Fruit fly (Drosophila melanogaster): ENCODE measurements around the gene CG42762.

CG42762 gene

DNA sequence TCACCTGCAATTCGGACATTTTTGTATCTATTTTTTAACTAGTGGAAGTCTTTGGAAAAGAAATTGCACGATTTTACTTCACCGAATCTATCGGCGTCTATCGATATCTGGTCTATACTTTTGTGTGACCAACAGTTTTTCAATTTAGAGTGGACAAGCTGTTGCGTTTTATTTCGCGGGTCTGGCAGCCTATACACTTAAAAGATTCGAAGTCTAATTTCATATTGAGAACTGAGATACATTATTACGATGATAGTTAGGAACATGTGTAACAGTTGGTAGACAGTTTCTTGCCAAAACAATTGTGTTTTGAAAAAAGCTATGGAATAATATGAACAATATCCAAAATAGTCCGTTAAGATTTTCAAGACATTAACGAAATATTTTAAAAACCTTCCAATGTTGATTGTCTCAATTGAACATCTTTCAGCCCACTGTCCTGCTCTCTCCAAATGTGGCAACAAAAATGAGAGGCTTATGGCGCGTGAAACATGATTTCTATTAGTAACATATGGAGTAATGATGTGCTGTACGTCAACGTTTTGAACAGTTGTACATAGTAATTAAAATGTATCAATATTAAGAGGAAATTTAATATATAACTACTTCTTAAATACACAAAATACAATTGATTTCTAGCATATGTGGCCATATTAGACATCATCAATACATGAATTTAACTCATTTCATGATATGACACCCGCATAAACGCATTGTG lies 18.6 kb upstream of the CG42762 start, which contains the start of gene Acbp1 (continued):
- TF ChIP-seq NC2α (GFP tag; optimal IDR thresholded peaks at IDR 0.05) (peak; percentile 87), pnt (GFP tag; optimal IDR thresholded peaks at IDR 0.05) (peak; percentile 95), MTF-1 (GFP tag; optimal IDR thresholded peaks at IDR 0.05; ENCODE audit: borderline replicate concordance) (peak; percentile 88), CG1792 (GFP tag; optimal IDR thresholded peaks at IDR 0.05) (peak; percentile 94), ase (GFP tag; IDR thresholded peaks at IDR 0.05) (peak; percentile 90), CG13123 (GFP tag; optimal IDR thresholded peaks at IDR 0.05) (peak; percentile 89), Hr78 (GFP tag; optimal IDR thresholded peaks at IDR 0.05) (peak in 1 of 2 experiments; percentile 92), CG8281 (tag; optimal IDR thresholded peaks at IDR 0.05) (peak; percentile 88), grn (GFP tag; optimal IDR thresholded peaks at IDR 0.05) (peak; percentile 67), Dbx (GFP tag; IDR thresholded peaks at IDR 0.05) (peak; percentile 90), Bteb2 (GFP tag; optimal IDR thresholded peaks at IDR 0.05) (peak; percentile 92), E2f2 (GFP tag; IDR thresholded peaks at IDR 0.05) (peak; percentile 81), CG3847 (GFP tag; IDR thresholded peaks at IDR 0.05) (peak; percentile 95), tgo (GFP tag; IDR thresholded peaks at IDR 0.05) (peak; percentile 90), CG8924 (tag; optimal IDR thresholded peaks at IDR 0.05) (peak; percentile 99), Oaz (GFP tag; IDR thresholded peaks at IDR 0.05) (peak; percentile 76), bigmax (GFP tag; optimal IDR thresholded peaks at IDR 0.05) (peak; percentile 74), Dek (tag; optimal IDR thresholded peaks at IDR 0.05) (peak; percentile 94), CG10959 (GFP tag; IDR thresholded peaks at IDR 0.05) (peak; percentile 79), slbo (GFP tag; IDR thresholded peaks at IDR 0.05) (peak; percentile 94), CG30020 (tag; optimal IDR thresholded peaks at IDR 0.05) (peak; percentile 90), CG14014 (GFP tag; IDR thresholded peaks at IDR 0.05) (peak; percentile 93), zfh2 (GFP tag; optimal IDR thresholded peaks at IDR 0.05) (peak; percentile 97), nau (GFP tag; optimal IDR thresholded peaks at IDR 0.05) (peak; percentile 96), MESR4 (GFP tag; optimal IDR thresholded peaks at IDR 0.05) (peak; percentile 58), kay (GFP tag; optimal IDR thresholded peaks at IDR 0.05) (peak; percentile 83), CG8089 (GFP tag; optimal IDR thresholded peaks at IDR 0.05) (peak; percentile 92), az2 (GFP tag; optimal IDR thresholded peaks at IDR 0.05) (peak; percentile 94), wdn (GFP tag; IDR thresholded peaks at IDR 0.05) (peak; percentile 86), BtbVII (GFP tag; optimal IDR thresholded peaks at IDR 0.05) (peak; percentile 99), Jarid2 (GFP tag; optimal IDR thresholded peaks at IDR 0.05) (no peak), CG14710 (tag; optimal IDR thresholded peaks at IDR 0.05) (peak; percentile 98), stc (GFP tag; IDR thresholded peaks at IDR 0.05) (peak; percentile 81), CG6854 (GFP tag; optimal IDR thresholded peaks at IDR 0.05) (peak; percentile 99), HmgZ (tag; optimal IDR thresholded peaks at IDR 0.05) (peak; percentile 97), cwo (GFP tag; optimal IDR thresholded peaks at IDR 0.05) (peak; percentile 97), Sry-β (GFP tag; optimal IDR thresholded peaks at IDR 0.05) (peak; percentile 62), CG10274 (GFP tag; optimal IDR thresholded peaks at IDR 0.05) (peak; percentile 83), CG15601 (tag; optimal IDR thresholded peaks at IDR 0.05) (peak; percentile 97), CG6254 (GFP tag; optimal IDR thresholded peaks at IDR 0.05) (peak; percentile 94), tio (GFP tag; optimal IDR thresholded peaks at IDR 0.05) (peak; percentile 91), cato (GFP tag; optimal IDR thresholded peaks at IDR 0.05; ENCODE audit: borderline replicate concordance) (peak; percentile 86), GATAe (GFP tag; conservative IDR thresholded peaks at IDR 0.05) (peak; percentile 71), exex (tag; optimal IDR thresholded peaks at IDR 0.05) (peak; percentile 92), B-H1 (GFP tag; IDR thresholded peaks at IDR 0.05) (peak; percentile 87), sqz (GFP tag; optimal IDR thresholded peaks at IDR 0.05) (peak; percentile 95), maf-S (GFP tag; optimal IDR thresholded peaks at IDR 0.05) (peak; percentile 95), Dip3 (GFP tag; optimal IDR thresholded peaks at IDR 0.05) (peak; percentile 95), CG6689 (GFP tag; IDR thresholded peaks at IDR 0.05) (peak; percentile 88)
